Fruit fly (Drosophila melanogaster): Measurements from ENCODE around the gene YL-1.

The YL-1 gene

DNA sequence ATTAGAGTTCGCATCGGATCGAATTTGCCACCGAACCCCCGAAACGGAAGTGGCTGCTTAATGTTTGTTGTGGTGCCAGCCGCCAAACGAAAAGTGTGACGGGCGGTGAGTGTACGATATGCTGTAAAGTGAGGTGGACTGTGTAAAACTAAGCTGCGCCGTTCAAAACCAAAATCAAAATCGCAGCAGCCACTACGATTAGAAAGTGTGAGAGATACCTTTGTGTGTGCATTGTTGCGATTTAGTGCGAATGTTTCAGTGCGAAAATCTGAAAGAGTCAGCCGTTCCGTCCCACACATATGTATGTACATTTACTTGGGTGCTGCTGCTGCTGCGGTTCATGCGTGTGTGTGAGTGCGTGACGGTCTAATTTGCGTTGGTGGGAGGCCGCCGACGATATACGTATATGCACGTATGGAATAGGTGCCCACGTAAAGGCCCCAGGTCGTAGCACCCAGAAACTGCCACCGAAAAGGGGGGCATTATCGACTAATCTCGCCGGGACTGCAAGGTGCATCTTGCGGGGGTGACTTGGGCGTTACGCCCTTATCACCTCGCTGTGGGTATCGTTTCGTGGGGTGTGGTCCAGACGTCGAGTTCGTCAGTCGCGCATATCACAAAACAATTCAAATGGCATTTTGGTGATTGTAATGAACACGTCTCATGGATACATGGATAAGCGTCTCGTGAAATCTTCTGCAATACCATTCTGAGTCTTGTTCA is 6.8 kb downstream of the YL-1 start:
- TF ChIP-seq pan (optimal IDR thresholded peaks at IDR 0.05) (peak; percentile 46), psq (optimal IDR thresholded peaks at IDR 0.05) (no peak)

DNA sequence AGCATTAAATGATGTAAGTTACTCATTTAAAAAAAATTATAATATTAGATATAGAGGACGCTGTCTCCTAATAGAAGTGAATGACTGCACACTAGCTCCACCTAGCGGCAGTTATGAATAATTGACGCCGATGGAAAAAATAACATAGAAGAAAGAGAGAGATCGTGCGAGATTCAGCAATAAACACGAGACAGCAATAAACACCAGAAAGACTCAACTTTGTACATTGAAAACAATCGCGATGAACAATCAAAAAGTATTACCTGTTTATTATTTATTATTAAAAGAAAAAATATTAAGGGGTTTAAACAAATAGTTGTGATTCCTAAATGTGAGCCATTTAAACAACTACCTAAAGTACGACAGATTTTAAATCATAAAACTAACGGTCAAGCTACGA is 15.9 kb downstream of the YL-1 start:
- TF ChIP-seq CG8478 (optimal IDR thresholded peaks at IDR 0.05) (no peak), EcR (GFP tag; optimal IDR thresholded peaks at IDR 0.05) (no peak), usp (GFP tag; optimal IDR thresholded peaks at IDR 0.05) (no peak), Dll (optimal IDR thresholded peaks at IDR 0.05) (no peak), pan (optimal IDR thresholded peaks at IDR 0.05) (no peak), psq (optimal IDR thresholded peaks at IDR 0.05) (no peak)

DNA sequence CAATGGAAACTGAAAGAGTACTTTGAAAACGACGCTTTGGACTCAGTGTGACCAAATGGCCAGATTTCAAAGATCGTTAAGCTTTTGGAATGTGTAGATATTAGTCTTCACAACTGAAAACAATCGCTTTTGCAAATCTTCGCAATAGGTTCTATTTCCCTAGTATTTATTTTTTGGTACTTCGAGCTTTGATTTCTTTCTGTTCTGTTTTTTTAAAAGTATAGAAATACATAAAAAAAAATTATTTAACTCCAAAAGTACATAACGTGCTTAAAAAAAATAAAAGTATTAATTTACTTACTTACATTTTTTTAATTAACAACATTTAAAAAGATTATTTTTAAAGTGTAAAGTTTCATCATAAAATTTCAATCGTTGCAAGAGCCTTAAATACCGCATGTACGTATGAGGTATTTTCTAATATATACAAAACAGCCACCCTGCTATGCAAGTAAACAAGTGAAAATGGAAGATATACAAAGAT is 17.2 kb downstream of the YL-1 start, which contains the start of the genes piwi and CG12253:
TSS of gene piwi (minus strand) at position 51 of the 484 bp plus-strand sequence.
TSS of gene CG12253 (plus strand) at position 437 of the 484 bp plus-strand sequence.
- TF ChIP-seq Dll (optimal IDR thresholded peaks at IDR 0.05) (no peak), psq (optimal IDR thresholded peaks at IDR 0.05) (no peak), pan (optimal IDR thresholded peaks at IDR 0.05) (no peak), usp (GFP tag; optimal IDR thresholded peaks at IDR 0.05) (no peak), EcR (GFP tag; optimal IDR thresholded peaks at IDR 0.05) (no peak), CG8478 (optimal IDR thresholded peaks at IDR 0.05) (no peak)

DNA sequence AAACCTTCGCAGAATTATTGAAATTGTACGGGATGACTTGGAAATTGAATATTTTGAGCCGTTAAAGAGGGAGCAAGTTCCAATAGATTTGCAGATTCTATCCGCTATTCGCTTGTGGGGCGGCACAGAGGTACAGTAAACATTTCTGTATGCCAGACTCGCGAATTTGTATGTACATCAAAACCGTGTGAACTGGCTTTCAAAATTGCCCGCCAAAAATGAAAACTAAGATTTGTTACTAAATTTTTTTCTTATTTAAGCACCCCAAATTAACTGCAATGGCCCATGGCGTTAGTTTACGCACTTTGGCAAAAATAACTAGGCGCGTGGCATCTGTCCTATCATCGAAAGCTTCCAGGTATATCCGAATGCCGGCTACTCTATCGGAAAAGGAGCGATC is 17.8 kb downstream of the YL-1 start:
- TF ChIP-seq Dll (optimal IDR thresholded peaks at IDR 0.05): no peak
- no peak for TF ChIP-seq usp (GFP tag; optimal IDR thresholded peaks at IDR 0.05)
- no peak for TF ChIP-seq pan (optimal IDR thresholded peaks at IDR 0.05)
- no peak for TF ChIP-seq EcR (GFP tag; optimal IDR thresholded peaks at IDR 0.05)
- no peak for TF ChIP-seq psq (optimal IDR thresholded peaks at IDR 0.05)
- no peak for TF ChIP-seq CG8478 (optimal IDR thresholded peaks at IDR 0.05)

DNA sequence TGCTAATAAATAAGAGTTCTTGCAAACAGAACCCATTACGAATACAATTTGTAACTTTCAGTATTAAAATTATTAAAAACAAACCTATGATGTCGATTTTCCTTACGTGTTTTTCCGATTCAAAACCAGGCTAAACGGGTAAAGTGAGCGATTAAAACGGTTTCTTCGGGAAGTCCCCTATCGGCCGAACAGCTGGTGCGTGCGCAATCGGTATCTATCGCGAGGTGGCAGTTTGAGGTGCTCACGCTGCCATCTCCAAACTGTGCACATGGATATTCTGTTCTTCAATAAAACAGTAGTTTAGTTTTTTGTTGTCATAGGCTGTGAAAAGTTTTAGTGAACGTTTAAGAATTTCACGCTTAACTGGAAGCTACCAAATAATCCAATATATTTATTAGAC is 18.9 kb downstream of the YL-1 start, which contains the start of gene TTLL4A:
TSS of gene TTLL4A (plus strand) at position 240 of the 400 bp plus-strand sequence.
- TF ChIP-seq CG8478 (optimal IDR thresholded peaks at IDR 0.05) (no peak), Dll (optimal IDR thresholded peaks at IDR 0.05) (no peak), pan (optimal IDR thresholded peaks at IDR 0.05) (no peak), usp (GFP tag; optimal IDR thresholded peaks at IDR 0.05) (no peak), psq (optimal IDR thresholded peaks at IDR 0.05) (no peak), EcR (GFP tag; optimal IDR thresholded peaks at IDR 0.05) (no peak)

DNA sequence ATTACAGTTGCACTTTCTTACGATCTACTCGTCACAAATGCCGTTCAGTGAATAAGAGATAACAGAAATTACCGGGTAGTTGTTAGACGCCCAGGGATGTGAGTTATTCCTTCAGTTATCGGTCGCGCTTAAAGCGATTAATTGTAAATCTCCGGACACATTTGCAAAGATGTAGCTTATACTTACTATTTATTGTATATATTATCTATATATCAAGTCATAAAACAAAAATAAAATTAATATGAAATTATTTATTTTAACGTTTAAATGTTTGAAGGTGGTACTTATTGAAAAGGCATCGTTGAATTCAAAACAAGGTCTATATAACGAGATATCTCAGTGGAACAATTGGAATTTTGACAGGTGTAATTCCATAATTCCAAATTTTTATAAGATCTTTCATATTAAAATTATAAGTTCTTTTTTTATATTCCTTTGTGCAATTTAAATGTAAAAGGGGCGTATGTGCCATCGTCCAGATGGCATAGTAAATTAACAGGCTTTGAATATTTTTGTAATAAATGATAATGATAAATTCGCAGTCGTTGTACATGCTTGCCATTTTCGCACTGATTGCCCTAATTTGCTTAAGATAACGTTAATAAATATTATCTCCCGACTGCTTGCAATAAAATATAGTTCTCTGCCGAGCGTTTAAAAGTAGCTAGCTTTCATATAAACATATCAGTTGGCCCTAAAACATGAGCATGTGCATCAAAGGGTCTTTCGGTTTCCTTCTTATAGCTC is 31.3 kb downstream of the YL-1 start, which contains the start of the genes aub and lectin-33A:
TSS of gene aub (minus strand) at position 101 of the 747 bp plus-strand sequence.
TSS of gene lectin-33A (plus strand) at position 697 of the 747 bp plus-strand sequence.
- TF ChIP-seq EcR (GFP tag; optimal IDR thresholded peaks at IDR 0.05): no peak
- TF ChIP-seq CG8478 (optimal IDR thresholded peaks at IDR 0.05): no peak

DNA sequence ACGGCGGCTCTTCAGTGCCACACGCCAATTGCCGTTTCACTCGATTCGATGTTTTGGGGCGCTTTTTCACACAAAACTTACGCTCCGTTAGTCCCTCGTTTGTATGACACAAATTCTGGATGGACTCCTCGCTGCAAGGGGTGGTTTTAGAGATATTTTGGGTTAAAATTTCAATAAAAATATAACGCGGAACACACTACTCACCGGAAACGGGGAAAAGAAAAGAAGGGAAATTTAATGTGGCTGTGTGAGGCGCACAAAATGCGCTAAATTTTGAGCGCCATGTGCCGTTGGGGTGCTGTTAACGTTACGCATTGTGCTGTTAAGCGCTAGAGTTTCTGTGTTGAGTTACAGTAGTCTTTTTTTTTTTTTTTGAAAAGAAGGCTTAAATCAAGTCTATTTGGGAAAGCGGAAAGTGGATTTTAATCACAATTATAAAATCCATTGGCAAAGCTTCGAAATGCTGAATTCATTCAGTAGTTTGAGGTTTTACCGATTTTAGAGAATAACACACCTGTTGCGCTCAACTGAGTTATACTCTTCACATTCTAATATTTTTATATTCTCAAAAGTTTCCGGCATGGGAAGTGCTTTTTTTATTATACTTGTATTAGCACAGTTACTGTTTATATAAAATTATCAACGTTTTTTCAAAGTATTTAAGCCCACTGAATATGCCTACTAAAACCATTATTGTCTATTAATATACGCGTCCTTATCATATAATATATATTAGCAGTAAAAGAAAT is 33.9 kb downstream of the YL-1 start, which contains the start of gene RpL9:
TSS of gene RpL9 (minus strand) at position 265 of the 749 bp plus-strand sequence.
- TF ChIP-seq Dll (optimal IDR thresholded peaks at IDR 0.05): no peak
- TF ChIP-seq EcR (GFP tag; optimal IDR thresholded peaks at IDR 0.05): no peak

DNA sequence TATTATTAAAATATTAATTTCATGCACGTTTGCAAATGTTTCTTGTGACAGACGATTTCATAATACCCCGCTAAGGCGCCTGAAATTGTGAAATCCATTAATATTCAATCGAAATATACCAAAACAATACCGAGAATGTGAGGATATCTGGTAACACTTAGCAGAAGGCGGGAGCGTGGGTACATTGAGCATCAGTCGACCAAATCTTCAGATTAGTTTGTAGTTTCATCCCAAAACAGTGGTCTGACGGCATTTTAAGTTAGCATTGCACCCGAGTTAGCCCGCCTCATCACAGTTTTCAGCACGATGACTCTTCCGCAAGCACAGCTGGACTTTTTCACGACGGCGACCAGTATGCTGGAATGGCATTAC is 34.4 kb downstream of the YL-1 start, which contains the start of gene Nup154:
TSS of gene Nup154 (plus strand) at position 147 of the 372 bp plus-strand sequence.
- TF ChIP-seq CG8478 (optimal IDR thresholded peaks at IDR 0.05): no peak
- no peak for TF ChIP-seq usp (GFP tag; optimal IDR thresholded peaks at IDR 0.05)
- no peak for TF ChIP-seq EcR (GFP tag; optimal IDR thresholded peaks at IDR 0.05)
- TF ChIP-seq Dll (optimal IDR thresholded peaks at IDR 0.05): no peak
- TF ChIP-seq pan (optimal IDR thresholded peaks at IDR 0.05): no peak
- no peak for TF ChIP-seq psq (optimal IDR thresholded peaks at IDR 0.05)

DNA sequence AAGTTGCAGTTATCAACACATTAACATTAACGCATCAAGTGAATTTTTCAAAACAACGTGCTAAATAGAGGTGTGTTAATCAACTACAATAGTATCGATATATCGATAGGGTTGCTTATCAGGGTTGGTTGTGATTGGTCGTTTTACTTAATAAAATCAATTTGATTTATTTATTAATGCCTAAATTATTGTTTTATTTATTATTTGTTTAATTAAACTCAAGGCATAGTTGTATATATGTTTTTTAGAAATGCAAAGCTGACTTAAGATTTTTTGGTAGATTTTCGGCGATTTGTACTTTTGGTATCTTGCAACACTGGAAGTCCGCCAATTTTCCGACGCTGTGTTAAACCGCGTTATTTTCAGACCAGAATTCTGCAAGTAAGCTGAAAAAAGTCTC is 40.8 kb downstream of the YL-1 start, which contains the start of the genes Art8 and dUTPase:
TSS of gene Art8 (minus strand) at position 88 of the 400 bp plus-strand sequence.
TSS of gene dUTPase (plus strand) at position 314 of the 400 bp plus-strand sequence.
- TF ChIP-seq Dll (optimal IDR thresholded peaks at IDR 0.05) (no peak), CG8478 (optimal IDR thresholded peaks at IDR 0.05) (no peak), psq (optimal IDR thresholded peaks at IDR 0.05) (no peak), usp (GFP tag; optimal IDR thresholded peaks at IDR 0.05) (no peak), EcR (GFP tag; optimal IDR thresholded peaks at IDR 0.05) (no peak), pan (optimal IDR thresholded peaks at IDR 0.05) (no peak)

DNA sequence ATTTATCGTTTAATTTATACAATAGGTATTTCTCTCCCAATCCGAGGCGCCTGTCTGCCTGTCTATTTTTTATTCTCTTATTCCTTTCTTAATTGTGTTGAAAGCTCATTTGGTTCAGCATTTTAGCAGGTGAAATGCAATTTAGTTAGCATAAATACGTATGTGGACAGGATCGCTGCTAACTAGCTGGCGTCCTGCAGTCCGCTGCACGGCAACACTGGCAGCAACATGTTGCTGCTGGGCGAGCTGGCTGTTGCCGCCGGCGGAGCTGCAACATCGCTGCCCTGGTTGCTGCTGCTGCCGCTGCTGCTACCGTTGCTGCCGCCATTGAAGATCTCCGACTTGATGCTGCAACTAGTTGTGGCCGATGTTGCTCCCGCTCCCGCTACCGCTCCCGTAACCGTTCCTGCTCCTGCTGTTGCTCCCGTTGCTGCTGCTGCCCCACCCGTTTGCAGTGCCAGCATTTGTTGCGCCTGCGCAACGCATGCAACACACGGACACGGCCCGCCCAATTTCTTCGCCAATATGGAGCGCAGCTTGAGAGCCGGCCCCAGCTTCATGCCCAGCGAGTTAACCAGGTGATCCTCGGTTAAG is 43.9 kb downstream of the YL-1 start:
- TF ChIP-seq pan (optimal IDR thresholded peaks at IDR 0.05) (no peak), psq (optimal IDR thresholded peaks at IDR 0.05) (no peak), EcR (GFP tag; optimal IDR thresholded peaks at IDR 0.05) (no peak), Dll (optimal IDR thresholded peaks at IDR 0.05) (no peak), CG8478 (optimal IDR thresholded peaks at IDR 0.05) (no peak)

DNA sequence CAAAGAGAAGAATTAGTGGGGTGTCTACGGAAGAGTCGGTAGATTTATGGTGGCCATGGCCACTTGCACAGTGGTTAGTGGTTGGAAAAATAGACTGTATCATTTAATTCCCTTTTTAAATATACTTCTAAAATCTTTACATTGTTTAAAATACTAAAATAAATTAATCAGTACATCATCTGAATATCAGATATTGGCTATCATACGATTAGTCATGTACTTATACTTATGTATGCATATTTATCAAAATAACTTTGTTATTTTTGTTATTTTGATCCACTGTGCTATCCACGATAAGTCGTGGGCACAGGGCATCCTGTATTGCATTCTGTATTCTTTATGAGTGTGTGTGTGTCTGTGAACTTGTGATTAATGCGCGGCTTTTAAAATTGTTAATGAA is 44.4 kb downstream of the YL-1 start:
- TF ChIP-seq psq (optimal IDR thresholded peaks at IDR 0.05): no peak
- no peak for TF ChIP-seq pan (optimal IDR thresholded peaks at IDR 0.05)
- no peak for TF ChIP-seq usp (GFP tag; optimal IDR thresholded peaks at IDR 0.05)
- TF ChIP-seq Dll (optimal IDR thresholded peaks at IDR 0.05): no peak
- TF ChIP-seq EcR (GFP tag; optimal IDR thresholded peaks at IDR 0.05): no peak
- TF ChIP-seq CG8478 (optimal IDR thresholded peaks at IDR 0.05): no peak
